Worm (Caenorhabditis elegans) whole organism, midembryonic: ENCODE data around the gene C02E7.10.

ENCODE experiments used
- T22C8.4 ChIP-seq: fragments of 200-800 bp; sonication (Bioruptor generic); IDR thresholded peaks from 2 replicates; pipeline ENCODE4 v1.3.6; 2022; ENCODE audit warnings: missing genetic modification characterization, missing compliant biosample characterization
- flt-1 ChIP-seq: fragments of 200-800 bp; sonication (Bioruptor generic); IDR thresholded peaks from 2 replicates; pipeline ENCODE4 v1.3.6; 2022; ENCODE audit warnings: missing genetic modification characterization, missing compliant biosample characterization
- klf-2 ChIP-seq: fragments of 200-800 bp; sonication (Bioruptor generic); conservative IDR thresholded peaks from 2 replicates; pipeline ENCODE4 v1.3.6; 2022; ENCODE audit warnings: missing genetic modification reagents, missing genetic modification characterization, missing compliant biosample characterization
- med-1 ChIP-seq: sonication (generic microtip); optimal IDR thresholded peaks from 2 replicates; lab custom pipeline; 2017; ENCODE audit warnings: missing genetic modification characterization, mild to moderate bottlenecking, missing compliant biosample characterization, antibody characterized with exemption, missing genetic modification reagents; ENCODE audit not compliant: insufficient read depth
- ref-1 ChIP-seq: fragments of 200-800 bp; sonication (Bioruptor generic); conservative IDR thresholded peaks from 2 replicates; pipeline ENCODE4 v1.3.6; 2022; ENCODE audit warnings: missing genetic modification reagents, missing genetic modification characterization, missing compliant biosample characterization
- ztf-23 ChIP-seq: fragments of 200-800 bp; sonication (Bioruptor generic); IDR thresholded peaks from 2 replicates; pipeline ENCODE4 v1.3.6; 2022; ENCODE audit warnings: missing genetic modification reagents, missing genetic modification characterization, missing compliant biosample characterization
- ztf-29 ChIP-seq: fragments of 200-800 bp; sonication (Bioruptor generic); IDR thresholded peaks from 2 replicates; pipeline ENCODE4 v1.3.6; 2022; ENCODE audit warnings: missing genetic modification reagents, missing genetic modification characterization, missing compliant biosample characterization

DNA sequence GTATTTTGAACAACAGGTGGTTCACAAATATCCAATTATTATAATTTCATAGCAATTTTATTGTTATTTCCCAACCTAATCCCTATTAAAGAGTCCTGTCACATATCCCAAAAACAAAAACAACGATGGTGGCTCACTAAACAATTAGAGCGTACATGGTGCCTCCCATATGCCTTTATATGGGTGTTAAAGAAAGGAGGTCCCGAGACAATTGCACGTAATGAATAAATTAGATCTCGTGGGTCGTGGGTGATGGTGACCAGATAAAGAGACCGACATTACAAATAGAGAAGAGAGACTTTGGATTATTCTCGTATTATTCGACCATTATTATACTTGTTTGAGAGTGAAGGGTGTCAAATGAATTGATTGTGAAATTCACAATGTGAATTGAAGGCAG lies 34.4 kb upstream of the C02E7.10 start:
- TF ChIP-seq med-1 (GFP tag; lab: Kevin White, UChicago) (no peak), T22C8.4 (no peak), klf-2 (no peak), ztf-23 (GFP tag; lab: Robert Waterston, UW) (no peak), flt-1 (GFP tag; lab: Robert Waterston, UW) (no peak), ref-1 (GFP tag; lab: Robert Waterston, UW) (no peak), ztf-29 (GFP tag; lab: Robert Waterston, UW) (no peak)
